Worm (Caenorhabditis elegans) whole organism, mixed stage, embryonic: ENCODE data around the gene pitr-6.

Source experiments
- M03D4.4 ChIP-seq: sonication (generic microtip); optimal IDR thresholded peaks from 2 replicates; lab custom pipeline; 2017; ENCODE audit warnings: mild to moderate bottlenecking, missing genetic modification characterization, missing compliant biosample characterization
- bed-3 ChIP-seq: fragments of 200-800 bp; sonication (Bioruptor generic); optimal IDR thresholded peaks from 3 replicates; lab custom pipeline; 2018; ENCODE audit warnings: mild to moderate bottlenecking, missing genetic modification characterization, moderate library complexity, missing compliant biosample characterization
- blmp-1 ChIP-seq: fragments of 150-350 bp; optimal IDR thresholded peaks from 2 replicates; lab custom pipeline; 2014; ENCODE audit warnings: missing biosample characterization, missing genetic modification characterization
- ceh-39 ChIP-seq: fragments of 150-350 bp; optimal IDR thresholded peaks from 2 replicates; lab custom pipeline; 2014; ENCODE audit warnings: missing biosample characterization, missing genetic modification characterization
- ceh-43 ChIP-seq: fragments of 200-800 bp; sonication (Bioruptor generic); optimal IDR thresholded peaks from 2 replicates; lab custom pipeline; 2018; ENCODE audit warnings: mild to moderate bottlenecking, missing genetic modification characterization, moderate library complexity, missing compliant biosample characterization
- ceh-83 ChIP-seq: fragments of 200-800 bp; sonication (Bioruptor generic); optimal IDR thresholded peaks from 2 replicates; lab custom pipeline; 2018; ENCODE audit warnings: mild to moderate bottlenecking, missing genetic modification characterization, missing compliant biosample characterization
- ces-1 ChIP-seq: fragments of 150-350 bp; optimal IDR thresholded peaks from 2 replicates; lab custom pipeline; 2014; ENCODE audit warnings: missing biosample characterization, missing genetic modification reagents, missing genetic modification characterization
- elt-1 ChIP-seq: sonication (generic microtip); optimal IDR thresholded peaks from 2 replicates; lab custom pipeline; 2017; ENCODE audit warnings: missing genetic modification characterization, mild to moderate bottlenecking, missing compliant biosample characterization, antibody characterized with exemption, moderate library complexity, borderline replicate concordance; ENCODE audit not compliant: insufficient read depth
- elt-3 ChIP-seq: fragments of 150-350 bp; optimal IDR thresholded peaks from 2 replicates; lab custom pipeline; 2014; ENCODE audit warnings: missing biosample characterization, missing genetic modification characterization
- flh-1 ChIP-seq: fragments of 200-800 bp; sonication (Bioruptor generic); optimal IDR thresholded peaks from 2 replicates; lab custom pipeline; 2018; ENCODE audit warnings: mild to moderate bottlenecking, missing genetic modification characterization, moderate library complexity, missing compliant biosample characterization
- ham-2 ChIP-seq: fragments of 200-800 bp; sonication (Bioruptor generic); optimal IDR thresholded peaks from 2 replicates; lab custom pipeline; 2018; ENCODE audit warnings: mild to moderate bottlenecking, missing genetic modification characterization, missing compliant biosample characterization
- hlh-1 ChIP-seq: fragments of 150-350 bp; optimal IDR thresholded peaks from 2 replicates; lab custom pipeline; 2014; ENCODE audit warnings: missing biosample characterization, missing genetic modification reagents, missing genetic modification characterization
- lin-13 ChIP-seq: fragments of 150-350 bp; optimal IDR thresholded peaks from 2 replicates; lab custom pipeline; 2014; ENCODE audit warnings: missing biosample characterization, missing genetic modification characterization
- lsy-2 ChIP-seq: fragments of 150-350 bp; optimal IDR thresholded peaks from 2 replicates; lab custom pipeline; 2014; ENCODE audit warnings: missing biosample characterization, missing genetic modification characterization
- mab-5 ChIP-seq: fragments of 150-350 bp; optimal IDR thresholded peaks from 2 replicates; lab custom pipeline; 2014; ENCODE audit warnings: missing biosample characterization, missing genetic modification characterization
- mep-1 ChIP-seq: fragments of 150-350 bp; optimal IDR thresholded peaks from 2 replicates; lab custom pipeline; 2017; ENCODE audit warnings: missing biosample characterization, missing genetic modification reagents, missing genetic modification characterization, inconsistent platforms
- mls-2 ChIP-seq: sonication (generic microtip); optimal IDR thresholded peaks from 2 replicates; lab custom pipeline; 2016; ENCODE audit warnings: mild to moderate bottlenecking, missing genetic modification characterization, moderate library complexity, missing compliant biosample characterization
- nhr-12 ChIP-seq: fragments of 150-350 bp; optimal IDR thresholded peaks from 2 replicates; lab custom pipeline; 2014; ENCODE audit warnings: missing biosample characterization, missing genetic modification characterization
- nhr-2 ChIP-seq: fragments of 150-350 bp; optimal IDR thresholded peaks from 2 replicates; lab custom pipeline; 2014; ENCODE audit warnings: missing biosample characterization, missing genetic modification characterization
- nhr-28 ChIP-seq: fragments of 150-350 bp; optimal IDR thresholded peaks from 2 replicates; lab custom pipeline; 2014; ENCODE audit warnings: missing biosample characterization, missing genetic modification characterization
- nhr-76 ChIP-seq: sonication (generic microtip); optimal IDR thresholded peaks from 2 replicates; lab custom pipeline; 2017; ENCODE audit warnings: missing biosample characterization, missing genetic modification characterization
- pha-4 ChIP-seq: fragments of 150-350 bp; optimal IDR thresholded peaks from 2 replicates; lab custom pipeline; 2018; ENCODE audit warnings: missing biosample characterization, missing genetic modification reagents, missing genetic modification characterization
- sem-2 ChIP-seq: fragments of 200-800 bp; sonication (Bioruptor generic); optimal IDR thresholded peaks from 2 replicates; lab custom pipeline; 2018; ENCODE audit warnings: mild to moderate bottlenecking, missing genetic modification characterization, missing compliant biosample characterization
- snpc-4 ChIP-seq: fragments of 150-350 bp; optimal IDR thresholded peaks from 2 replicates; lab custom pipeline; 2014; ENCODE audit warnings: missing biosample characterization, missing genetic modification characterization
- sptf-1 ChIP-seq: sonication (generic microtip); optimal IDR thresholded peaks from 2 replicates; lab custom pipeline; 2017; ENCODE audit warnings: mild to moderate bottlenecking, missing genetic modification characterization, moderate library complexity, missing compliant biosample characterization
- tbx-8 ChIP-seq: fragments of 200-800 bp; sonication (Bioruptor generic); optimal IDR thresholded peaks from 2 replicates; lab custom pipeline; 2018; ENCODE audit warnings: mild to moderate bottlenecking, missing genetic modification characterization, moderate library complexity, missing compliant biosample characterization
- unc-39 ChIP-seq: fragments of 150-350 bp; optimal IDR thresholded peaks from 2 replicates; lab custom pipeline; 2014; ENCODE audit warnings: missing biosample characterization, missing genetic modification characterization
- zip-8 ChIP-seq: fragments of 150-350 bp; optimal IDR thresholded peaks from 2 replicates; lab custom pipeline; 2014; ENCODE audit warnings: missing biosample characterization, missing genetic modification characterization
- ztf-11 ChIP-seq: fragments of 150-350 bp; optimal IDR thresholded peaks from 2 replicates; lab custom pipeline; 2014; ENCODE audit warnings: missing biosample characterization, missing genetic modification characterization

Gene pitr-6

DNA sequence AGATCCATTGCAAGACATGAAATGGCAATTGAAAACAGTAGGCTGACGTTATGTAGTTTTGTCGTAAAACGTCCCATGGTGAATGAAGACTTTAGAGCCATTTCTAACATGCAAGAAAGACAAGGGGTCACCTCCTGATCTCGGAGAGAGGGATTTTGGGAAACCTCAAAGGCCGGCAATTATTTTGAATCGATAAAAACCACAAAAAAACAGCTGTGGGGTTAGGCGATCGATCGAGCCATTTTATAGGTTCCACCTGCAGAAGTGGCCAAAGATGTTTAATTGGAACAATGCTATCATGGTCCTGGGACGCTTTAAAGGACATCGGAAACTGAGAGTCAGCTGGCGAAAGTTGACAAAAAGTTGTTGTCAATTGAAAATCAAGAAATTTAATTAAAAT lies 30.3 kb upstream of the pitr-6 start, which contains the start of gene Y57A10C.11:
TSS of gene Y57A10C.11 (minus strand) at position 101 of the 400 bp plus-strand sequence.
- TF ChIP-seq ham-2 (GFP tag; lab: Kevin White, UChicago) (no peak), pha-4 (tag; lab: Kevin White, UChicago) (no peak), hlh-1 (tag; lab: Kevin White, UChicago) (no peak), ces-1 (GFP tag; lab: Kevin White, UChicago) (no peak), sem-2 (GFP tag; lab: Kevin White, UChicago) (no peak), ceh-83 (GFP tag; lab: Kevin White, UChicago) (no peak), mab-5 (tag; lab: Kevin White, UChicago) (no peak), nhr-28 (tag; lab: Kevin White, UChicago) (no peak)

DNA sequence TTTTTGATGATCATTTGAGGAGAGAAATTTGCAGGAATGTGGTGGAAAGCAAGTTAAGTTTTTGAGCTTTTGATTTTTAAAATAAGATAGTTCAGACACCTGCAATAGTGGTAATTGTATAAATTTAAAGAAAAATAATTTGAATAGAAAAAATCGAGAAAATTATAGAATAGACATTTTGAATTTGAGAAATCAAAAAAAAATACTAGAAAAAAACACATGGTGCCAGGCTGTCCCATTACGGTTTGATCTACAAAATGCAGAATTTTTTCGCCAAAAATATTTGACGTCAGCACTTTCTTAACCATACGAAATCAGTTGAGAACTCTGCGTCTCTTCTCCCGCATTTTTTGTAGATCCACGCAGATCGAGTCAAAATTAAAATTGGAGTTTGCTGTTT lies 27.6 kb upstream of the pitr-6 start, which contains the start of gene sre-27:
TSS of gene sre-27 (minus strand) at position 101 of the 400 bp plus-strand sequence.
- TF ChIP-seq unc-39 (tag; lab: Kevin White, UChicago) (no peak), ceh-83 (GFP tag; lab: Kevin White, UChicago) (no peak), hlh-1 (tag; lab: Kevin White, UChicago) (no peak), nhr-76 (no peak), lsy-2 (no peak), blmp-1 (tag; lab: Kevin White, UChicago) (no peak), ztf-11 (tag; lab: Kevin White, UChicago) (no peak), elt-3 (tag; lab: Kevin White, UChicago) (no peak), mep-1 (tag; lab: Kevin White, UChicago) (no peak)
- TF ChIP-seq, all 35 proteins: peak for 0

ce11 chrII:12417996-12418395 lies 27.1 kb upstream of the pitr-6 start:
- TF ChIP-seq nhr-76 (no peak), pha-4 (tag; lab: Kevin White, UChicago) (no peak), elt-1 (no peak), M03D4.4 (tag; lab: Kevin White, UChicago) (no peak), lin-13 (tag; lab: Kevin White, UChicago) (no peak), ceh-39 (tag; lab: Kevin White, UChicago) (no peak), blmp-1 (tag; lab: Kevin White, UChicago) (no peak), mep-1 (tag; lab: Kevin White, UChicago) (no peak), sptf-1 (no peak), ceh-43 (GFP tag; lab: Kevin White, UChicago) (no peak), mab-5 (tag; lab: Kevin White, UChicago) (no peak), ham-2 (GFP tag; lab: Kevin White, UChicago) (no peak), bed-3 (GFP tag; lab: Kevin White, UChicago) (no peak), flh-1 (GFP tag; lab: Kevin White, UChicago) (no peak), sem-2 (GFP tag; lab: Kevin White, UChicago) (no peak), nhr-2 (tag; lab: Kevin White, UChicago) (no peak), nhr-28 (tag; lab: Kevin White, UChicago) (no peak), tbx-8 (GFP tag; lab: Kevin White, UChicago) (no peak)

DNA sequence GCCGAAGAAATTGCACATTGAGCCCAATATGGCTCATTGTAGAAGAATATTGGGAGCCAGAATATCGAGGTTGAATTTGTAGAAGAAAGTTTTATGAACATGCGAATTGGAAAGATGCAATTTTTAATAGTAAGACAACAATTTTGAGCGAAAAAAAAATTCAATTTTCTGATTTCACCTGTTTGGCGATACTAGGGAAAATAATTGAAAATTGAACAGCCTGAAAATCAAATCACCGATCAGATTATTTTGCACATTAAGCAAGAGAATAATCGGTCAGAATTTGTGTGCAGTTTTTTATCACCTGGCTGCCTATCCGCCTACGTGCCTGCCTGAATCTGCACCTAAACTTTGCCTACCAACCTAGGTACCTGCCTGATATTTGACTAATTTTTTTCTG lies 24.6 kb upstream of the pitr-6 start, which contains the start of gene sre-26:
TSS of gene sre-26 (minus strand) at position 101 of the 400 bp plus-strand sequence.
- no peak for TF ChIP-seq sptf-1
- no peak for TF ChIP-seq nhr-12 (tag; lab: Kevin White, UChicago)
- no peak for TF ChIP-seq nhr-2 (tag; lab: Kevin White, UChicago)
- no peak for TF ChIP-seq ham-2 (GFP tag; lab: Kevin White, UChicago)
- TF ChIP-seq hlh-1 (tag; lab: Kevin White, UChicago): no peak
- TF ChIP-seq ceh-39 (tag; lab: Kevin White, UChicago): no peak

DNA sequence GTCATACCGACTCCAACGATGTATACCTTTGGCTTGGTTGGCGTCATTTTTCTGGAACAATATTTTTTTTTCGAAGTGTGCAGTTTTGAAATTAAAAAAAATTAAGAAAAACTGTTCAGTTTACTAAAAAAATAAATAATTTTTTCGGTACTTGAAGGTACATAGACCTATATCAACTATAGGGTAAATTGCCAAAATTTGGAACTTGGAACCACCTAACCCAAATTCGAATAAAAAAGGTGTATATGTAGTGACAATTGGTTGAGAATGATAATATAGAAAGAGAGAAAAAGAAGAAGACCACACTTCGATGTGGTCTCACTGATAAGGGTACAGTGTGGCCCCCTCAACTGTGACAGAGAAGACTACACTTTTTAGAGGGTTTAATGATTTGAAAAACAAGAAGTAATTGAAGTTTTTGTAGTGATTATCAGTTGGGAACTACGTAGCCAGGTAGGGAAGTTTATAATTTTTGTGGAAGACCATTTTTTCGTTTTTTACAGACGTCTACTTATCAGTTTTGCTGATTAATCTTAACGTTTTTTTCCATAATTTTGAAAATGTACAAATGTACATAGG lies 19.4 kb upstream of the pitr-6 start, which contains the start of gene daf-22:
TSS of gene daf-22 (minus strand) at position 51 of the 579 bp plus-strand sequence.
- no peak for TF ChIP-seq snpc-4 (tag; lab: Kevin White, UChicago)

- TF ChIP-seq mep-1 (tag; lab: Kevin White, UChicago) (no peak), nhr-12 (tag; lab: Kevin White, UChicago) (no peak), zip-8 (no peak), ceh-39 (tag; lab: Kevin White, UChicago) (no peak), snpc-4 (tag; lab: Kevin White, UChicago) (no peak), flh-1 (GFP tag; lab: Kevin White, UChicago) (no peak), mls-2 (tag; lab: Kevin White, UChicago) (no peak)
Measured at ce11 chrII:12429743-12430142, 15.4 kb upstream of the pitr-6 start, which contains the start of gene Y57A10C.8. Y57A10C.8 (minus strand) TSS chrII:12429843.
